Worm (Caenorhabditis elegans) whole organism, early embryonic: ENCODE measurements around the gene Y47D7A.9.

Source experiments
- B0310.2 ChIP-seq: sonication (generic microtip); optimal IDR thresholded peaks from 2 replicates; lab custom pipeline; 2016; ENCODE audit warnings: mild to moderate bottlenecking, missing genetic modification characterization, missing compliant biosample characterization
- F13C5.2 ChIP-seq: sonication (generic microtip); optimal IDR thresholded peaks from 2 replicates; lab custom pipeline; 2017; ENCODE audit warnings: mild to moderate bottlenecking, missing genetic modification characterization, inconsistent platforms, missing compliant biosample characterization
- aly-1 ChIP-seq: sonication (generic microtip); optimal IDR thresholded peaks from 2 replicates; lab custom pipeline; 2016; ENCODE audit warnings: missing genetic modification characterization, missing compliant biosample characterization
- ama-1 ChIP-seq: fragments of 150-350 bp; optimal IDR thresholded peaks from 2 replicates; lab custom pipeline; 2014
- ceh-13 ChIP-seq: fragments of 200-800 bp; sonication (Bioruptor generic); optimal IDR thresholded peaks from 2 replicates; lab custom pipeline; 2018; ENCODE audit warnings: mild to moderate bottlenecking, missing genetic modification characterization, missing compliant biosample characterization
- ceh-36 ChIP-seq: sonication (generic microtip); optimal IDR thresholded peaks from 2 replicates; lab custom pipeline; 2016; ENCODE audit warnings: missing genetic modification characterization, inconsistent platforms, missing compliant biosample characterization
- ets-7 ChIP-seq: sonication (generic microtip); optimal IDR thresholded peaks from 2 replicates; lab custom pipeline; 2016; ENCODE audit warnings: missing genotype, missing genetic modification characterization, missing compliant biosample characterization
- flt-1 ChIP-seq: fragments of 200-800 bp; sonication (Bioruptor generic); IDR thresholded peaks from 2 replicates; pipeline ENCODE4 v1.3.6; 2022; ENCODE audit warnings: missing genetic modification characterization, missing compliant biosample characterization
- hmbx-1 ChIP-seq: sonication (generic microtip); optimal IDR thresholded peaks from 2 replicates; lab custom pipeline; 2016; ENCODE audit warnings: mild to moderate bottlenecking, missing genetic modification characterization, missing compliant biosample characterization
- hmg-4 ChIP-seq: fragments of 200-800 bp; sonication (Bioruptor generic); optimal IDR thresholded peaks from 2 replicates; lab custom pipeline; 2018; ENCODE audit warnings: mild to moderate bottlenecking, missing genetic modification characterization, missing compliant biosample characterization
- hnd-1 ChIP-seq: sonication (generic microtip); optimal IDR thresholded peaks from 2 replicates; lab custom pipeline; 2016; ENCODE audit warnings: missing genetic modification characterization, missing compliant biosample characterization
- pes-1 ChIP-seq: fragments of 200-800 bp; sonication (Bioruptor generic); IDR thresholded peaks from 2 replicates; pipeline ENCODE4 v1.3.6; 2022; ENCODE audit warnings: missing genetic modification reagents, missing genetic modification characterization, missing compliant biosample characterization
- scrt-1 ChIP-seq: fragments of 200-800 bp; sonication (Bioruptor generic); IDR thresholded peaks from 2 replicates; pipeline ENCODE4 v1.3.6; 2022; ENCODE audit warnings: missing genetic modification characterization, missing compliant biosample characterization
- sea-1 ChIP-seq: fragments of 200-800 bp; sonication (Bioruptor generic); conservative IDR thresholded peaks from 2 replicates; pipeline ENCODE4 v1.3.6; 2022; ENCODE audit warnings: missing genetic modification characterization, missing compliant biosample characterization
- tbx-11 ChIP-seq: fragments of 200-800 bp; sonication (Bioruptor generic); IDR thresholded peaks from 2 replicates; pipeline ENCODE4 v1.3.6; 2022; ENCODE audit warnings: missing genetic modification characterization, missing compliant biosample characterization
- tbx-37 ChIP-seq: fragments of 200-800 bp; sonication (Bioruptor generic); conservative IDR thresholded peaks from 2 replicates; pipeline ENCODE4 v1.3.6; 2022; ENCODE audit warnings: missing genetic modification reagents, missing genetic modification characterization, missing compliant biosample characterization
- tra-4 ChIP-seq: sonication (generic microtip); optimal IDR thresholded peaks from 2 replicates; lab custom pipeline; 2017; ENCODE audit warnings: missing genetic modification characterization, missing compliant biosample characterization

Gene Y47D7A.9

ce11 chrV:4401865-4402264 lies 21.9 kb downstream of the Y47D7A.9 start, which contains the start of gene F13A2.5:
Gene F13A2.5 (minus strand): TSS chrV:4401965.
- TF ChIP-seq pes-1 (GFP tag; lab: Robert Waterston, UW) (no peak), scrt-1 (GFP tag; lab: Robert Waterston, UW) (no peak), tbx-11 (no peak), hmbx-1 (tag; lab: Kevin White, UChicago) (no peak), hmg-4 (GFP tag; lab: Kevin White, UChicago) (no peak), tra-4 (tag; lab: Kevin White, UChicago) (no peak), hnd-1 (tag; lab: Kevin White, UChicago) (no peak), ceh-13 (no peak), B0310.2 (no peak), aly-1 (tag; lab: Kevin White, UChicago) (no peak), sea-1 (GFP tag; lab: Robert Waterston, UW) (no peak), tbx-37 (no peak)

ce11 chrV:4400118-4400517 lies 23.6 kb downstream of the Y47D7A.9 start, which contains the start of gene F13A2.4:
Gene F13A2.4 (minus strand): TSS chrV:4400218.
- TF ChIP-seq hnd-1 (tag; lab: Kevin White, UChicago) (no peak), pes-1 (GFP tag; lab: Robert Waterston, UW) (no peak), scrt-1 (GFP tag; lab: Robert Waterston, UW) (no peak), F13C5.2 (tag; lab: Kevin White, UChicago) (no peak), aly-1 (tag; lab: Kevin White, UChicago) (no peak), tra-4 (tag; lab: Kevin White, UChicago) (no peak)

ce11 chrV:4398884-4399283 lies 24.9 kb downstream of the Y47D7A.9 start:
- TF ChIP-seq hmg-4 (GFP tag; lab: Kevin White, UChicago): no peak
- TF ChIP-seq F13C5.2 (tag; lab: Kevin White, UChicago): no peak
- TF ChIP-seq ets-7: no peak
- no peak for TF ChIP-seq ama-1 (lab: Kevin White, UChicago)
- no peak for TF ChIP-seq sea-1 (GFP tag; lab: Robert Waterston, UW)
- no peak for TF ChIP-seq ceh-36

ce11 chrV:4398127-4398526 lies 25.6 kb downstream of the Y47D7A.9 start:
- TF ChIP-seq ets-7 (no peak), ceh-36 (no peak), tra-4 (tag; lab: Kevin White, UChicago) (no peak), sea-1 (GFP tag; lab: Robert Waterston, UW) (no peak), hmg-4 (GFP tag; lab: Kevin White, UChicago) (no peak), flt-1 (GFP tag; lab: Robert Waterston, UW) (no peak)

ce11 chrV:4396257-4396656 lies 27.5 kb downstream of the Y47D7A.9 start, which contains the start of gene F13A2.3:
Gene F13A2.3 (minus strand): TSS chrV:4396357.
- no peak for TF ChIP-seq ceh-13
- TF ChIP-seq hmbx-1 (tag; lab: Kevin White, UChicago): no peak
- TF ChIP-seq tbx-37: no peak
- no peak for TF ChIP-seq B0310.2
- TF ChIP-seq hnd-1 (tag; lab: Kevin White, UChicago): no peak
- TF ChIP-seq flt-1 (GFP tag; lab: Robert Waterston, UW): no peak
- TF ChIP-seq ets-7: no peak
- TF ChIP-seq tra-4 (tag; lab: Kevin White, UChicago): no peak
- TF ChIP-seq tbx-11: no peak
- TF ChIP-seq aly-1 (tag; lab: Kevin White, UChicago): no peak
- TF ChIP-seq ceh-36: no peak
- no peak for TF ChIP-seq hmg-4 (GFP tag; lab: Kevin White, UChicago)
- TF ChIP-seq sea-1 (GFP tag; lab: Robert Waterston, UW): no peak
- TF ChIP-seq pes-1 (GFP tag; lab: Robert Waterston, UW): no peak
- no peak for TF ChIP-seq ama-1 (lab: Kevin White, UChicago)
- TF ChIP-seq scrt-1 (GFP tag; lab: Robert Waterston, UW): no peak
- no peak for TF ChIP-seq F13C5.2 (tag; lab: Kevin White, UChicago)

- TF ChIP-seq scrt-1 (GFP tag; lab: Robert Waterston, UW) (no peak), ceh-36 (no peak), sea-1 (GFP tag; lab: Robert Waterston, UW) (no peak), hmbx-1 (tag; lab: Kevin White, UChicago) (no peak), ets-7 (no peak), hnd-1 (tag; lab: Kevin White, UChicago) (no peak), aly-1 (tag; lab: Kevin White, UChicago) (no peak), hmg-4 (GFP tag; lab: Kevin White, UChicago) (no peak), ceh-13 (no peak), ama-1 (lab: Kevin White, UChicago) (no peak), tra-4 (tag; lab: Kevin White, UChicago) (no peak), pes-1 (GFP tag; lab: Robert Waterston, UW) (no peak), flt-1 (GFP tag; lab: Robert Waterston, UW) (no peak), F13C5.2 (tag; lab: Kevin White, UChicago) (no peak), tbx-11 (no peak), tbx-37 (no peak), B0310.2 (no peak)
Measured at ce11 chrV:4387916-4388315, 35.8 kb downstream of the Y47D7A.9 start.

ce11 chrV:4387402-4387801 lies 36.4 kb downstream of the Y47D7A.9 start, which contains the start of gene F13A2.9:
Gene F13A2.9 (minus strand): TSS chrV:4387502.
- no peak for TF ChIP-seq B0310.2
- TF ChIP-seq tbx-11: no peak
- TF ChIP-seq sea-1 (GFP tag; lab: Robert Waterston, UW): no peak
- TF ChIP-seq flt-1 (GFP tag; lab: Robert Waterston, UW): no peak
- no peak for TF ChIP-seq tra-4 (tag; lab: Kevin White, UChicago)
- TF ChIP-seq F13C5.2 (tag; lab: Kevin White, UChicago): no peak
- no peak for TF ChIP-seq ceh-36

- TF ChIP-seq F13C5.2 (tag; lab: Kevin White, UChicago) (no peak), scrt-1 (GFP tag; lab: Robert Waterston, UW) (no peak)
Measured at ce11 chrV:4386173-4386572, 37.6 kb downstream of the Y47D7A.9 start, which contains the start of gene F13A2.10. Gene F13A2.10 (minus strand): TSS chrV:4386273.
